Worm (Caenorhabditis elegans) whole organism, L1 larva: ENCODE results near the gene M02B1.3.

Source experiments
- ama-1 ChIP-seq: fragments of 150-350 bp; optimal IDR thresholded peaks from 2 replicates; lab custom pipeline; 2014
- ceh-88 ChIP-seq: fragments of 200-800 bp; sonication (Bioruptor generic); IDR thresholded peaks from 2 replicates; pipeline ENCODE4 v1.3.6; 2022; ENCODE audit warnings: missing genetic modification characterization, missing compliant biosample characterization
- ces-1 ChIP-seq: fragments of 150-350 bp; optimal IDR thresholded peaks from 2 replicates; lab custom pipeline; 2014; ENCODE audit warnings: missing biosample characterization, missing genetic modification reagents, missing genetic modification characterization
- jun-1 ChIP-seq: fragments of 150-350 bp; optimal IDR thresholded peaks from 2 replicates; lab custom pipeline; 2014; ENCODE audit warnings: missing biosample characterization, missing genetic modification reagents, missing genetic modification characterization
- lin-35 ChIP-seq, 2 experiments: fragments of 150-350 bp; optimal IDR thresholded peaks; 2 replicates each; lab custom pipeline; 2014; ENCODE audit warnings: missing biosample characterization in 2 of 2, missing genetic modification characterization in 2 of 2, missing genetic modification reagents in 2 of 2
- lsy-2 ChIP-seq, 2 experiments: fragments of 150-350 bp; optimal IDR thresholded peaks; 2 replicates each; lab custom pipeline; 2014; ENCODE audit warnings: missing biosample characterization in 2 of 2, missing genetic modification characterization in 2 of 2
- nhr-237 ChIP-seq: fragments of 150-350 bp; optimal IDR thresholded peaks from 2 replicates; lab custom pipeline; 2014; ENCODE audit warnings: missing biosample characterization, missing genetic modification characterization
- rnt-1 ChIP-seq: sonication (generic microtip); optimal IDR thresholded peaks from 2 replicates; lab custom pipeline; 2016; ENCODE audit warnings: mild to moderate bottlenecking, missing genetic modification characterization, moderate library complexity, missing compliant biosample characterization
- sptf-1 ChIP-seq: fragments of 150-350 bp; optimal IDR thresholded peaks from 2 replicates; lab custom pipeline; 2014; ENCODE audit warnings: missing biosample characterization, missing genetic modification characterization
- unc-62 ChIP-seq: fragments of 150-350 bp; optimal IDR thresholded peaks from 2 replicates; lab custom pipeline; 2014; ENCODE audit warnings: missing biosample characterization, missing genetic modification reagents, missing genetic modification characterization

DNA sequence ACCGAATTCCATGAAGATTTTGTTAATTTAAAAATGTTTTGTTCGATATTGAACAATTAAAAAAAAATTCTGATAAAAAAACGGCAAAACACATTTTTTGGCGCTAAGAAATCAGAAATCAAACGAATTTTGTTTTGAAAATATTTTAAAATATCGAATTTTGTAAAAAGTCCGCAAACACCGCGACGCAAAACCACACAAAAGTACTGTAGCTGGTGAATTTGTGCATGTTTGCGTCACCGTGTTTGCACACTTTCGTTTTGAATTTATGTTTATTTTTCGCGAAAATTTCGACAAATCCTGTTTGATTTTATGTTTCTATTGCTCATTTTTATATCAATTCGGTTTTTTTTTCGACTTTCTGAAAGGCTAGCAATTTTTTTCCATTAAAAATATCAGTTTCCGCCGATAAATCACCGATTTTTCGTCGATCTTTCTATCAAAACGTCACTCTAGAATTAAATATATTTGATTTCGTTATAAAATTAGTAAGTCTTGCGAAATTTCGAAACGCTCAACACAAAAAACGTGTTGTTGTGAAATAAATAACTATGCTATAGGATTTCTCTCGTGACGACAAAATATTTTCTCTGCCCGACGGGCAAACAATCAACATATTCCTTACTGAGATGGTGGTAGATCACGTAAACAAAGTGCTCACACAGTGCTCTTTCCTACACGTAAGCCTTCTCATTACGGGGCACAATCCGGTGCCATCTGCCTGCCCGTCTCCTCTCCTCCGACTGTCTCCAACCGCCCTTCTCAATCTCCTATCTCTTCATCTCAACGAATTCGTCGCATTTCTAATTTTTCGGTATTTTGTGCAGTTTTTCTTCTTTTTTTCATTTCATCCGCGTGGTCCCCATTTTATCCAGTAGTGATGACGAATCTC is 4.5 kb upstream of the M02B1.3 start:
- peak; percentile 38 to 74 for TF ChIP-seq lsy-2 (tag; optimal IDR thresholded peaks at IDR 0.05; lab: Kevin White, UChicago)
- no peak for TF ChIP-seq lin-35 (GFP tag; optimal IDR thresholded peaks at IDR 0.05; lab: Kevin White, UChicago)
- TF ChIP-seq sptf-1, result no peak
- TF ChIP-seq rnt-1 (tag; lab: Kevin White, UChicago), result no peak
- TF ChIP-seq ama-1 (lab: Kevin White, UChicago), result no peak
- TF ChIP-seq nhr-237, result no peak
- TF ChIP-seq ceh-88, result no peak
- TF ChIP-seq ces-1 (GFP tag; lab: Kevin White, UChicago), result no peak
- TF ChIP-seq unc-62 (GFP tag; lab: Kevin White, UChicago), result no peak
- TF ChIP-seq jun-1 (tag; lab: Kevin White, UChicago), result no peak
